Fruit fly (Drosophila melanogaster) whole organism, embryonic: ENCODE data around the gene CG7294.

Source experiments
- Bdp1 ChIP-seq: fragments of 200-800 bp; sonication (Bioruptor generic); optimal IDR thresholded peaks from 3 replicates; lab custom pipeline; 2016; ENCODE audit warnings: missing biosample characterization, missing genetic modification characterization
- CG11696 ChIP-seq: fragments of 200-800 bp; sonication (Bioruptor generic); IDR thresholded peaks from 2 replicates; pipeline ENCODE4 v1.3.6; 2022; ENCODE audit warnings: missing biosample characterization, missing genetic modification characterization
- CG12219 ChIP-seq: fragments of 200-800 bp; sonication (Bioruptor generic); optimal IDR thresholded peaks from 3 replicates; lab custom pipeline; 2018; ENCODE audit warnings: missing biosample characterization, mild to moderate bottlenecking, missing genetic modification characterization
- CG12391 ChIP-seq: fragments of 200-800 bp; sonication (Bioruptor generic); optimal IDR thresholded peaks from 3 replicates; lab custom pipeline; 2018; ENCODE audit warnings: missing biosample characterization, mild to moderate bottlenecking, missing genetic modification characterization, moderate library complexity
- CG14050 ChIP-seq: fragments of 200-800 bp; sonication (Bioruptor generic); IDR thresholded peaks from 3 replicates; pipeline ENCODE4 v1.3.6; 2022; ENCODE audit warnings: missing biosample characterization, missing genetic modification characterization
- CG17912 ChIP-seq: fragments of 200-800 bp; sonication (Bioruptor generic); optimal IDR thresholded peaks from 2 replicates; lab custom pipeline; 2018; ENCODE audit warnings: missing biosample characterization, mild to moderate bottlenecking, missing genetic modification characterization
- CG18476 ChIP-seq: fragments of 200-800 bp; sonication (Bioruptor generic); optimal IDR thresholded peaks from 2 replicates; lab custom pipeline; 2016; ENCODE audit warnings: missing biosample characterization, mild to moderate bottlenecking, missing genetic modification characterization
- CG18764 ChIP-seq: fragments of 200-800 bp; sonication (Bioruptor generic); optimal IDR thresholded peaks from 3 replicates; lab custom pipeline; 2016; ENCODE audit warnings: missing biosample characterization, missing genetic modification characterization
- CG2120 ChIP-seq: fragments of 200-800 bp; sonication (Bioruptor generic); optimal IDR thresholded peaks from 3 replicates; lab custom pipeline; 2016; ENCODE audit warnings: missing biosample characterization, missing genetic modification characterization
- CG2129 ChIP-seq: fragments of 200-800 bp; sonication (Bioruptor generic); IDR thresholded peaks from 2 replicates; pipeline ENCODE4 v1.3.6; 2022; ENCODE audit warnings: missing biosample characterization, missing genetic modification characterization; ENCODE audit not compliant: partially characterized antibody
- CG2199 ChIP-seq: fragments of 200-800 bp; sonication (Bioruptor generic); IDR thresholded peaks from 3 replicates; pipeline ENCODE4 v1.3.6; 2022; ENCODE audit warnings: missing biosample characterization, missing genetic modification characterization
- CG2678 ChIP-seq: fragments of 200-800 bp; sonication (Bioruptor generic); optimal IDR thresholded peaks from 3 replicates; lab custom pipeline; 2019; ENCODE audit warnings: missing biosample characterization, mild to moderate bottlenecking, missing genetic modification characterization, moderate library complexity
- CG32767 ChIP-seq: fragments of 200-800 bp; sonication (Bioruptor generic); IDR thresholded peaks from 2 replicates; pipeline ENCODE4 v1.3.6; 2022; ENCODE audit warnings: missing biosample characterization, missing genetic modification characterization
- CG34376 ChIP-seq: fragments of 200-800 bp; sonication (Bioruptor generic); optimal IDR thresholded peaks from 2 replicates; lab custom pipeline; 2018; ENCODE audit warnings: missing biosample characterization, mild to moderate bottlenecking, missing genetic modification characterization
- CG3995 ChIP-seq: fragments of 200-800 bp; sonication (Bioruptor generic); optimal IDR thresholded peaks from 3 replicates; lab custom pipeline; 2016; ENCODE audit warnings: missing biosample characterization, missing genetic modification characterization
- CG4820 ChIP-seq: fragments of 200-800 bp; sonication (Bioruptor generic); optimal IDR thresholded peaks from 3 replicates; lab custom pipeline; 2016; ENCODE audit warnings: missing biosample characterization, missing genetic modification characterization
- CG6175 ChIP-seq: fragments of 200-800 bp; sonication (Bioruptor generic); IDR thresholded peaks from 3 replicates; pipeline ENCODE4 v1.3.6; 2022; ENCODE audit warnings: missing biosample characterization, missing genetic modification characterization
- CG6254 ChIP-seq: fragments of 200-800 bp; sonication (Bioruptor generic); optimal IDR thresholded peaks from 3 replicates; lab custom pipeline; 2017; ENCODE audit warnings: mild to moderate bottlenecking, missing biosample characterization, missing genetic modification reagents, missing genetic modification characterization
- CG6689 ChIP-seq: fragments of 200-800 bp; sonication (Bioruptor generic); IDR thresholded peaks from 2 replicates; pipeline ENCODE4 v1.3.6; 2022; ENCODE audit warnings: missing biosample characterization, missing genetic modification characterization
- CG7786 ChIP-seq: fragments of 200-800 bp; sonication (Bioruptor generic); optimal IDR thresholded peaks from 2 replicates; lab custom pipeline; 2016; ENCODE audit warnings: missing biosample characterization, missing genetic modification characterization
- CG9797 ChIP-seq: fragments of 200-800 bp; sonication (Bioruptor generic); optimal IDR thresholded peaks from 3 replicates; lab custom pipeline; 2018; ENCODE audit warnings: missing biosample characterization, mild to moderate bottlenecking, missing genetic modification characterization
- CG9817 ChIP-seq: fragments of 200-800 bp; sonication (Bioruptor generic); optimal IDR thresholded peaks from 2 replicates; lab custom pipeline; 2018; ENCODE audit warnings: missing biosample characterization, mild to moderate bottlenecking, missing genetic modification characterization, moderate library complexity
- CG9876 ChIP-seq: fragments of 200-800 bp; sonication (Bioruptor generic); optimal IDR thresholded peaks from 2 replicates; lab custom pipeline; 2016; ENCODE audit warnings: missing biosample characterization, missing genetic modification characterization
- CG9932 ChIP-seq: fragments of 200-800 bp; sonication (Bioruptor generic); IDR thresholded peaks from 2 replicates; pipeline ENCODE4 v1.3.6; 2022; ENCODE audit warnings: missing biosample characterization, missing genetic modification characterization
- Camta ChIP-seq: fragments of 200-800 bp; sonication (Bioruptor generic); optimal IDR thresholded peaks from 2 replicates; lab custom pipeline; 2016; ENCODE audit warnings: missing biosample characterization, missing genetic modification characterization
- Dip2 ChIP-seq: fragments of 200-800 bp; sonication (Bioruptor generic); IDR thresholded peaks from 2 replicates; pipeline ENCODE4 v1.3.6; 2022; ENCODE audit warnings: missing biosample characterization, missing genetic modification characterization
- Dref ChIP-seq: fragments of 200-800 bp; sonication (Bioruptor generic); IDR thresholded peaks from 2 replicates; pipeline ENCODE4 v1.3.6; 2022; ENCODE audit warnings: missing biosample characterization, missing genetic modification characterization
- Fer3 ChIP-seq: fragments of 200-800 bp; sonication (Bioruptor generic); optimal IDR thresholded peaks from 2 replicates; lab custom pipeline; 2018; ENCODE audit warnings: missing biosample characterization, mild to moderate bottlenecking, missing genetic modification characterization, moderate library complexity
- GATAe ChIP-seq: fragments of 200-800 bp; sonication (Bioruptor generic); conservative IDR thresholded peaks from 2 replicates; pipeline ENCODE4 v1.3.6; 2022; ENCODE audit warnings: missing biosample characterization, missing genetic modification characterization
- Hmx ChIP-seq: fragments of 200-800 bp; sonication (Bioruptor generic); optimal IDR thresholded peaks from 2 replicates; lab custom pipeline; 2016; ENCODE audit warnings: missing biosample characterization, missing genetic modification characterization
- Lpt ChIP-seq: fragments of >200 bp; optimal IDR thresholded peaks from 2 replicates; lab custom pipeline; 2018; ENCODE audit warnings: missing biosample characterization, missing genetic modification characterization
- Neu2 ChIP-seq: fragments of 200-800 bp; sonication (Bioruptor generic); optimal IDR thresholded peaks from 3 replicates; lab custom pipeline; 2016; ENCODE audit warnings: missing biosample characterization, missing genetic modification characterization, borderline replicate concordance
- PHDP ChIP-seq: fragments of 200-800 bp; sonication (Bioruptor generic); optimal IDR thresholded peaks from 3 replicates; lab custom pipeline; 2018; ENCODE audit warnings: missing biosample characterization, mild to moderate bottlenecking, missing genetic modification characterization, moderate library complexity
- Usf ChIP-seq: fragments of 200-800 bp; sonication (Bioruptor generic); optimal IDR thresholded peaks from 2 replicates; lab custom pipeline; 2017; ENCODE audit warnings: missing genotype, missing biosample characterization, missing genetic modification characterization
- YL-1 ChIP-seq: fragments of 200-800 bp; sonication (Bioruptor generic); optimal IDR thresholded peaks from 3 replicates; lab custom pipeline; 2017; ENCODE audit warnings: missing biosample characterization, mild to moderate bottlenecking, missing genetic modification characterization
- br ChIP-seq: fragments of >200 bp; optimal IDR thresholded peaks from 2 replicates; lab custom pipeline; 2017
- cato ChIP-seq: fragments of 200-800 bp; sonication (Bioruptor generic); optimal IDR thresholded peaks from 2 replicates; lab custom pipeline; 2016; ENCODE audit warnings: missing biosample characterization, missing genetic modification characterization, borderline replicate concordance
- chif ChIP-seq, 2 experiments: fragments of 200-800 bp; sonication (Bioruptor generic); optimal IDR thresholded peaks; 3 replicates each; lab custom pipeline; 2016; ENCODE audit warnings: missing biosample characterization in 2 of 2, missing genetic modification characterization in 2 of 2
- corto ChIP-seq: fragments of 200-800 bp; sonication (Bioruptor generic); optimal IDR thresholded peaks from 2 replicates; lab custom pipeline; 2016; ENCODE audit warnings: missing biosample characterization, mild to moderate bottlenecking, missing genetic modification characterization, moderate library complexity
- crol ChIP-seq: fragments of 200-800 bp; sonication (Bioruptor generic); IDR thresholded peaks from 2 replicates; pipeline ENCODE4 v1.3.6; 2022; ENCODE audit warnings: missing biosample characterization, missing genetic modification characterization
- gcm ChIP-seq: fragments of 200-800 bp; sonication (Bioruptor generic); optimal IDR thresholded peaks from 2 replicates; lab custom pipeline; 2019; ENCODE audit warnings: missing biosample characterization, mild to moderate bottlenecking, missing genetic modification characterization, moderate library complexity
- grn ChIP-seq: fragments of 200-800 bp; sonication (Bioruptor generic); optimal IDR thresholded peaks from 3 replicates; lab custom pipeline; 2017; ENCODE audit warnings: missing biosample characterization, missing genetic modification characterization
- gt ChIP-seq: fragments of 200-800 bp; sonication (Bioruptor generic); IDR thresholded peaks from 2 replicates; pipeline ENCODE4 v1.3.6; 2022; ENCODE audit warnings: missing biosample characterization, missing genetic modification characterization
- kah ChIP-seq: fragments of 200-800 bp; sonication (Bioruptor generic); optimal IDR thresholded peaks from 2 replicates; lab custom pipeline; 2018; ENCODE audit warnings: missing biosample characterization, mild to moderate bottlenecking, missing genetic modification characterization
- klu ChIP-seq: fragments of 200-800 bp; sonication (Bioruptor generic); IDR thresholded peaks from 2 replicates; pipeline ENCODE4 v1.3.6; 2022; ENCODE audit warnings: missing biosample characterization, missing genetic modification characterization
- maf-S ChIP-seq: fragments of 200-800 bp; sonication (Bioruptor generic); optimal IDR thresholded peaks from 2 replicates; lab custom pipeline; 2016; ENCODE audit warnings: missing biosample characterization, missing genetic modification characterization
- salm ChIP-seq: fragments of 200-800 bp; sonication (Bioruptor generic); optimal IDR thresholded peaks from 2 replicates; lab custom pipeline; 2018; ENCODE audit warnings: missing biosample characterization, mild to moderate bottlenecking, missing genetic modification characterization
- sd ChIP-seq: fragments of 200-800 bp; sonication (Bioruptor generic); optimal IDR thresholded peaks from 3 replicates; lab custom pipeline; 2018; ENCODE audit warnings: missing biosample characterization, mild to moderate bottlenecking, missing genetic modification characterization, moderate library complexity
- sim ChIP-seq: fragments of 200-800 bp; sonication (Bioruptor generic); IDR thresholded peaks from 2 replicates; pipeline ENCODE4 v1.3.6; 2022; ENCODE audit warnings: missing biosample characterization, missing genetic modification characterization
- sima ChIP-seq: fragments of 200-800 bp; sonication (Bioruptor generic); optimal IDR thresholded peaks from 2 replicates; lab custom pipeline; 2016; ENCODE audit warnings: missing biosample characterization, missing genetic modification characterization
- ttk ChIP-seq: fragments of 200-800 bp; sonication (Bioruptor generic); IDR thresholded peaks from 2 replicates; pipeline ENCODE4 v2.1.2; 2022; ENCODE audit warnings: missing biosample characterization, missing genetic modification characterization
- tup ChIP-seq: fragments of 200-800 bp; sonication (Bioruptor generic); optimal IDR thresholded peaks from 2 replicates; lab custom pipeline; 2016; ENCODE audit warnings: missing biosample characterization, mild to moderate bottlenecking, missing genetic modification characterization, moderate library complexity
- wor ChIP-seq: fragments of 200-800 bp; sonication (Bioruptor generic); IDR thresholded peaks from 2 replicates; pipeline ENCODE4 v1.3.6; 2022; ENCODE audit warnings: missing biosample characterization, missing genetic modification characterization

The CG7294 gene

dm6 chr2L:10682912-10683311 is 6.2 kb downstream of the CG7294 start (continued):
- no peak for TF ChIP-seq CG2199
- no peak for TF ChIP-seq CG9797 (GFP tag; lab: Kevin White, UChicago)
- no peak for TF ChIP-seq CG6254 (GFP tag; lab: Kevin White, UChicago)
- TF ChIP-seq Neu2 (GFP tag; lab: Kevin White, UChicago) = no peak
- no peak for TF ChIP-seq CG18764 (GFP tag; lab: Kevin White, UChicago)
- peak; percentile 72 for TF ChIP-seq CG9932 (GFP tag; lab: Robert Waterston, UW)
- TF ChIP-seq maf-S (GFP tag; lab: Kevin White, UChicago) = no peak
- no peak for TF ChIP-seq sim (GFP tag; lab: Robert Waterston, UW)
- TF ChIP-seq GATAe = no peak
- TF ChIP-seq corto (GFP tag; lab: Kevin White, UChicago) = no peak
- no peak for TF ChIP-seq CG2129 (GFP tag; lab: Robert Waterston, UW)
- peak; percentile 10 for TF ChIP-seq CG7786 (GFP tag; lab: Kevin White, UChicago)
- no peak for TF ChIP-seq CG14050 (GFP tag; lab: Robert Waterston, UW)
- TF ChIP-seq CG2120 (GFP tag; lab: Kevin White, UChicago) = peak; percentile 56
- TF ChIP-seq PHDP (tag; lab: Kevin White, UChicago) = no peak
- no peak for TF ChIP-seq gt (GFP tag; lab: Robert Waterston, UW)
- no peak for TF ChIP-seq wor
- TF ChIP-seq Hmx (GFP tag; lab: Kevin White, UChicago) = no peak
- no peak for TF ChIP-seq CG18476 (GFP tag; lab: Kevin White, UChicago)
- no peak for TF ChIP-seq tup (GFP tag; lab: Kevin White, UChicago)
- TF ChIP-seq grn = no peak
- TF ChIP-seq cato (GFP tag; lab: Kevin White, UChicago) = no peak
- no peak for TF ChIP-seq ttk (GFP tag; lab: Robert Waterston, UW)
- TF ChIP-seq YL-1 (GFP tag; lab: Kevin White, UChicago) = no peak
- no peak for TF ChIP-seq sima (GFP tag; lab: Kevin White, UChicago)
- TF ChIP-seq CG9817 = no peak
- TF ChIP-seq Camta (GFP tag; lab: Kevin White, UChicago) = no peak
- TF ChIP-seq CG6689 (GFP tag; lab: Robert Waterston, UW) = no peak
- TF ChIP-seq kah = no peak
- TF ChIP-seq Usf (GFP tag; lab: Kevin White, UChicago) = peak; percentile 7
- TF ChIP-seq salm (tag; lab: Kevin White, UChicago) = no peak
- TF ChIP-seq CG9876 = no peak
- TF ChIP-seq Dref (GFP tag; lab: Robert Waterston, UW) = no peak
- no peak for TF ChIP-seq gcm (GFP tag; lab: Kevin White, UChicago)
- TF ChIP-seq CG4820 (GFP tag; lab: Kevin White, UChicago) = no peak
- TF ChIP-seq CG11696 = no peak
- no peak for TF ChIP-seq CG12219 (GFP tag; lab: Kevin White, UChicago)
- no peak for TF ChIP-seq CG34376 (GFP tag; lab: Kevin White, UChicago)
- no peak for TF ChIP-seq crol (GFP tag; lab: Robert Waterston, UW)
- no peak for TF ChIP-seq chif (GFP tag; optimal IDR thresholded peaks at IDR 0.05; lab: Kevin White, UChicago)
- TF ChIP-seq br (lab: Kevin White, UChicago) = no peak
- no peak for TF ChIP-seq CG17912
- TF ChIP-seq klu (GFP tag; lab: Robert Waterston, UW) = no peak
- TF ChIP-seq Bdp1 (GFP tag; lab: Kevin White, UChicago) = no peak
- TF ChIP-seq CG12391 (tag; lab: Kevin White, UChicago) = no peak
- TF ChIP-seq CG32767 (GFP tag; lab: Robert Waterston, UW) = no peak
- TF ChIP-seq Lpt (GFP tag; lab: Kevin White, UChicago) = no peak
- no peak for TF ChIP-seq CG3995 (GFP tag; lab: Kevin White, UChicago)
- peak; percentile 30 for TF ChIP-seq CG2678
- no peak for TF ChIP-seq CG6175
- TF ChIP-seq Dip2 = no peak
- TF ChIP-seq sd (tag; lab: Kevin White, UChicago) = no peak
- TF ChIP-seq Fer3 (tag; lab: Kevin White, UChicago) = no peak
